Fruit fly (Drosophila melanogaster) whole organism, embryonic: ENCODE data around the gene KFase.
A peak's percentile ranks its signal among the peaks of the same experiment; 100 is the strongest.

Source experiments
- ATbp ChIP-seq: fragments of 200-800 bp; sonication (Bioruptor generic); optimal IDR thresholded peaks from 2 replicates; lab custom pipeline; 2017; ENCODE audit warnings: missing biosample characterization, mild to moderate bottlenecking, missing genetic modification characterization, missing genetic modification reagents
- Bgb ChIP-seq: fragments of 200-800 bp; sonication (Bioruptor generic); IDR thresholded peaks from 2 replicates; pipeline ENCODE4 v1.3.6; 2022; ENCODE audit warnings: missing biosample characterization, missing genetic modification characterization; ENCODE audit not compliant: partially characterized antibody
- C15 ChIP-seq: fragments of 200-800 bp; sonication (Bioruptor generic); IDR thresholded peaks from 3 replicates; pipeline ENCODE4 v1.3.6; 2022; ENCODE audit warnings: missing biosample characterization, missing genetic modification characterization
- CG10147 ChIP-seq: fragments of 200-800 bp; sonication (Bioruptor generic); optimal IDR thresholded peaks from 2 replicates; lab custom pipeline; 2019; ENCODE audit warnings: missing biosample characterization, mild to moderate bottlenecking, missing genetic modification characterization, moderate library complexity
- CG10267 ChIP-seq: fragments of 200-800 bp; sonication (Bioruptor generic); optimal IDR thresholded peaks from 2 replicates; lab custom pipeline; 2018; ENCODE audit warnings: missing biosample characterization, mild to moderate bottlenecking, missing genetic modification characterization, moderate library complexity
- CG11093 ChIP-seq: fragments of 200-800 bp; sonication (Bioruptor generic); IDR thresholded peaks from 3 replicates; pipeline ENCODE4 v1.3.6; 2022; ENCODE audit warnings: missing biosample characterization, missing genetic modification characterization
- CG11723 ChIP-seq: fragments of 200-800 bp; sonication (Bioruptor generic); optimal IDR thresholded peaks from 2 replicates; lab custom pipeline; 2017; ENCODE audit warnings: missing biosample characterization, mild to moderate bottlenecking, missing genetic modification characterization
- CG13123 ChIP-seq: fragments of 200-800 bp; sonication (Bioruptor generic); optimal IDR thresholded peaks from 2 replicates; lab custom pipeline; 2016; ENCODE audit warnings: missing biosample characterization, missing genetic modification characterization
- CG14050 ChIP-seq: fragments of 200-800 bp; sonication (Bioruptor generic); IDR thresholded peaks from 3 replicates; pipeline ENCODE4 v1.3.6; 2022; ENCODE audit warnings: missing biosample characterization, missing genetic modification characterization
- CG15696 ChIP-seq: fragments of 200-800 bp; sonication (Bioruptor generic); optimal IDR thresholded peaks from 2 replicates; lab custom pipeline; 2019; ENCODE audit warnings: missing biosample characterization, mild to moderate bottlenecking, missing genetic modification characterization, moderate library complexity
- CG1602 ChIP-seq: fragments of 200-800 bp; sonication (Bioruptor generic); optimal IDR thresholded peaks from 3 replicates; lab custom pipeline; 2016; ENCODE audit warnings: missing biosample characterization, missing genetic modification characterization
- CG16813 ChIP-seq: fragments of 200-800 bp; sonication (Bioruptor generic); IDR thresholded peaks from 3 replicates; pipeline ENCODE4 v1.3.6; 2022; ENCODE audit warnings: missing biosample characterization, missing genetic modification characterization; ENCODE audit not compliant: partially characterized antibody
- CG1832 ChIP-seq: fragments of 200-800 bp; sonication (Bioruptor generic); optimal IDR thresholded peaks from 2 replicates; lab custom pipeline; 2017; ENCODE audit warnings: missing biosample characterization, mild to moderate bottlenecking, missing genetic modification characterization, inconsistent platforms
- CG2120 ChIP-seq: fragments of 200-800 bp; sonication (Bioruptor generic); optimal IDR thresholded peaks from 3 replicates; lab custom pipeline; 2016; ENCODE audit warnings: missing biosample characterization, missing genetic modification characterization
- CG2712 ChIP-seq: fragments of 200-800 bp; optimal IDR thresholded peaks from 3 replicates; lab custom pipeline; 2019; ENCODE audit warnings: missing biosample characterization, mild to moderate bottlenecking, missing genetic modification characterization, moderate library complexity
- CG30020 ChIP-seq: fragments of 200-800 bp; optimal IDR thresholded peaks from 2 replicates; lab custom pipeline; 2019; ENCODE audit warnings: missing biosample characterization, mild to moderate bottlenecking, missing genetic modification characterization, moderate library complexity
- CG31441 ChIP-seq: fragments of 200-800 bp; sonication (Bioruptor generic); IDR thresholded peaks from 2 replicates; pipeline ENCODE4 v1.3.6; 2022; ENCODE audit warnings: missing biosample characterization, missing genetic modification characterization
- CG32532 ChIP-seq: fragments of 200-800 bp; sonication (Bioruptor generic); IDR thresholded peaks from 2 replicates; pipeline ENCODE4 v1.3.6; 2022; ENCODE audit warnings: missing biosample characterization, missing genetic modification characterization
- CG3407 ChIP-seq: fragments of 200-800 bp; sonication (Bioruptor generic); optimal IDR thresholded peaks from 2 replicates; lab custom pipeline; 2018; ENCODE audit warnings: missing biosample characterization, mild to moderate bottlenecking, missing genetic modification characterization
- CG4707 ChIP-seq: fragments of 200-800 bp; sonication (Bioruptor generic); optimal IDR thresholded peaks from 2 replicates; lab custom pipeline; 2018; ENCODE audit warnings: missing biosample characterization, mild to moderate bottlenecking, missing genetic modification characterization, moderate library complexity
- CG4730 ChIP-seq: fragments of 200-800 bp; sonication (Bioruptor generic); IDR thresholded peaks from 2 replicates; pipeline ENCODE4 v1.3.6; 2022; ENCODE audit warnings: missing biosample characterization, missing genetic modification characterization
- CG7357 ChIP-seq: fragments of 200-800 bp; sonication (Bioruptor generic); IDR thresholded peaks from 3 replicates; pipeline ENCODE4 v1.3.6; 2022; ENCODE audit warnings: missing biosample characterization, missing genetic modification characterization
- CG7786 ChIP-seq: fragments of 200-800 bp; sonication (Bioruptor generic); optimal IDR thresholded peaks from 2 replicates; lab custom pipeline; 2016; ENCODE audit warnings: missing biosample characterization, missing genetic modification characterization
- CG9876 ChIP-seq: fragments of 200-800 bp; sonication (Bioruptor generic); optimal IDR thresholded peaks from 2 replicates; lab custom pipeline; 2016; ENCODE audit warnings: missing biosample characterization, missing genetic modification characterization
- Chrac-16 ChIP-seq: fragments of 200-800 bp; sonication (Bioruptor generic); optimal IDR thresholded peaks from 3 replicates; lab custom pipeline; 2016; ENCODE audit warnings: missing biosample characterization, missing genetic modification characterization
- CoRest ChIP-seq: fragments of 200-800 bp; sonication (Bioruptor generic); optimal IDR thresholded peaks from 3 replicates; lab custom pipeline; 2018; ENCODE audit warnings: missing biosample characterization, mild to moderate bottlenecking, missing genetic modification characterization, moderate library complexity
- CrebB ChIP-seq: fragments of 200-800 bp; sonication (Bioruptor generic); optimal IDR thresholded peaks from 3 replicates; lab custom pipeline; 2018; ENCODE audit warnings: missing biosample characterization, mild to moderate bottlenecking, missing genetic modification characterization
- Drgx ChIP-seq: fragments of 200-800 bp; sonication (Bioruptor generic); IDR thresholded peaks from 2 replicates; pipeline ENCODE4 v1.3.6; 2022; ENCODE audit warnings: missing biosample characterization, missing genetic modification characterization
- Ets65A ChIP-seq: fragments of 200-800 bp; sonication (Bioruptor generic); peaks from one replicate; lab custom pipeline; 2016; ENCODE audit warnings: missing biosample characterization, missing genetic modification characterization
- Gug ChIP-seq: fragments of 200-800 bp; sonication (Bioruptor generic); IDR thresholded peaks from 4 replicates; pipeline ENCODE4 v1.3.6; 2022; ENCODE audit warnings: missing biosample characterization, missing genetic modification characterization
- H2.0 ChIP-seq: fragments of 200-800 bp; sonication (Bioruptor generic); IDR thresholded peaks from 2 replicates; pipeline ENCODE4 v1.3.6; 2022; ENCODE audit warnings: missing biosample characterization, missing genetic modification characterization
- HHEX ChIP-seq: fragments of 200-800 bp; sonication (Bioruptor generic); optimal IDR thresholded peaks from 3 replicates; lab custom pipeline; 2017; ENCODE audit warnings: missing biosample characterization, mild to moderate bottlenecking, missing genetic modification characterization, missing genetic modification reagents
- Hand ChIP-seq: fragments of 200-800 bp; sonication (Bioruptor generic); optimal IDR thresholded peaks from 2 replicates; lab custom pipeline; 2017; ENCODE audit warnings: mild to moderate bottlenecking, missing biosample characterization, missing genetic modification reagents, missing genetic modification characterization
- HmgZ ChIP-seq: fragments of 200-800 bp; sonication (Bioruptor generic); optimal IDR thresholded peaks from 2 replicates; lab custom pipeline; 2018; ENCODE audit warnings: missing biosample characterization, mild to moderate bottlenecking, missing genetic modification characterization
- Jarid2 ChIP-seq: fragments of 200-800 bp; sonication (Bioruptor generic); optimal IDR thresholded peaks from 3 replicates; lab custom pipeline; 2017; ENCODE audit warnings: mild to moderate bottlenecking, missing biosample characterization, missing genetic modification reagents, missing genetic modification characterization
- Lim3 ChIP-seq: fragments of 200-800 bp; sonication (Bioruptor generic); IDR thresholded peaks from 2 replicates; pipeline ENCODE4 v1.3.6; 2022; ENCODE audit warnings: missing biosample characterization, missing genetic modification characterization
- NFAT ChIP-seq: fragments of 200-800 bp; sonication (Bioruptor generic); IDR thresholded peaks from 2 replicates; pipeline ENCODE4 v1.3.6; 2022; ENCODE audit warnings: missing biosample characterization, missing genetic modification characterization
- Neu2 ChIP-seq: fragments of 200-800 bp; sonication (Bioruptor generic); optimal IDR thresholded peaks from 3 replicates; lab custom pipeline; 2016; ENCODE audit warnings: missing biosample characterization, missing genetic modification characterization, borderline replicate concordance
- Ptx1 ChIP-seq: fragments of 200-800 bp; sonication (Bioruptor generic); IDR thresholded peaks from 2 replicates; pipeline ENCODE4 v1.3.6; 2022; ENCODE audit warnings: missing biosample characterization, missing genetic modification characterization
- Ravus ChIP-seq: fragments of 200-800 bp; sonication (Bioruptor generic); IDR thresholded peaks from 2 replicates; pipeline ENCODE4 v1.3.6; 2022; ENCODE audit warnings: missing biosample characterization, missing genetic modification characterization
- Rx ChIP-seq: fragments of 200-800 bp; sonication (Bioruptor generic); IDR thresholded peaks from 2 replicates; pipeline ENCODE4 v1.3.6; 2022; ENCODE audit warnings: missing biosample characterization, missing genetic modification characterization
- Scr ChIP-seq: fragments of 200-800 bp; sonication (Bioruptor generic); IDR thresholded peaks from 2 replicates; pipeline ENCODE4 v1.3.6; 2022; ENCODE audit warnings: missing biosample characterization, missing genetic modification characterization; ENCODE audit not compliant: partially characterized antibody
- Sry-δ ChIP-seq: fragments of 200-800 bp; sonication (Bioruptor generic); optimal IDR thresholded peaks from 2 replicates; lab custom pipeline; 2016; ENCODE audit warnings: missing biosample characterization, missing genetic modification characterization
- TFAM ChIP-seq: fragments of 200-800 bp; sonication (Bioruptor generic); optimal IDR thresholded peaks from 2 replicates; lab custom pipeline; 2017; ENCODE audit warnings: missing biosample characterization, missing genetic modification characterization, inconsistent platforms
- bigmax ChIP-seq: fragments of 200-800 bp; sonication (Bioruptor generic); optimal IDR thresholded peaks from 2 replicates; lab custom pipeline; 2018; ENCODE audit warnings: missing biosample characterization, mild to moderate bottlenecking, missing genetic modification characterization
- gcm2 ChIP-seq: fragments of 200-800 bp; sonication (Bioruptor generic); optimal IDR thresholded peaks from 2 replicates; lab custom pipeline; 2016; ENCODE audit warnings: missing biosample characterization, missing genetic modification characterization
- gt ChIP-seq: fragments of 200-800 bp; sonication (Bioruptor generic); IDR thresholded peaks from 2 replicates; pipeline ENCODE4 v1.3.6; 2022; ENCODE audit warnings: missing biosample characterization, missing genetic modification characterization
- pho ChIP-seq: fragments of 200-800 bp; sonication (Bioruptor generic); optimal IDR thresholded peaks from 2 replicates; lab custom pipeline; 2016; ENCODE audit warnings: missing biosample characterization, missing genetic modification characterization
- pita ChIP-seq: fragments of 200-800 bp; sonication (Bioruptor generic); optimal IDR thresholded peaks from 2 replicates; lab custom pipeline; 2017; ENCODE audit warnings: missing biosample characterization, mild to moderate bottlenecking, missing genetic modification characterization
- sens ChIP-seq: fragments of 200-800 bp; sonication (Bioruptor generic); peaks from one replicate; lab custom pipeline; 2016; ENCODE audit warnings: missing biosample characterization, missing genetic modification characterization
- sens-2 ChIP-seq: fragments of 200-800 bp; sonication (Bioruptor generic); IDR thresholded peaks from 2 replicates; pipeline ENCODE4 v1.3.6; 2022; ENCODE audit warnings: missing biosample characterization, missing genetic modification characterization
- slbo ChIP-seq: fragments of 200-800 bp; sonication (Bioruptor generic); IDR thresholded peaks from 2 replicates; pipeline ENCODE4 v1.3.6; 2022; ENCODE audit warnings: missing biosample characterization, missing genetic modification characterization
- sr ChIP-seq: fragments of 200-800 bp; sonication (Bioruptor generic); IDR thresholded peaks from 3 replicates; pipeline ENCODE4 v1.3.6; 2022; ENCODE audit warnings: missing biosample characterization, missing genetic modification characterization
- stc ChIP-seq: fragments of 200-800 bp; sonication (Bioruptor generic); IDR thresholded peaks from 2 replicates; pipeline ENCODE4 v1.3.6; 2022; ENCODE audit warnings: missing biosample characterization, missing genetic modification characterization

KFase gene

dm6 chr2L:6449753-6450152 is 38.8 kb downstream of the KFase start (continued):
- TF ChIP-seq CG9876 (no peak), CoRest (tag; lab: Kevin White, UChicago) (no peak), sens (GFP tag; lab: Kevin White, UChicago) (peak; percentile 26), CG11723 (GFP tag; lab: Kevin White, UChicago) (no peak), Scr (GFP tag; lab: Robert Waterston, UW) (no peak), H2.0 (no peak), CG11093 (GFP tag; lab: Robert Waterston, UW) (no peak), gcm2 (no peak), Drgx (no peak), CG14050 (GFP tag; lab: Robert Waterston, UW) (no peak), TFAM (GFP tag; lab: Kevin White, UChicago) (no peak), Ets65A (GFP tag; lab: Kevin White, UChicago) (peak; percentile 89), CG3407 (GFP tag; lab: Kevin White, UChicago) (no peak), Bgb (0 out of 2 replicates have a peak, but pooled peaks have one; percentile 10), pho (GFP tag; lab: Kevin White, UChicago) (no peak), CG4730 (GFP tag; lab: Robert Waterston, UW) (no peak), CG32532 (GFP tag; lab: Robert Waterston, UW) (no peak), C15 (GFP tag; lab: Robert Waterston, UW) (no peak), Jarid2 (GFP tag; lab: Kevin White, UChicago) (no peak), Sry-δ (GFP tag; lab: Kevin White, UChicago) (no peak), sens-2 (no peak), CG7786 (no peak), CG31441 (no peak), CG4707 (GFP tag; lab: Kevin White, UChicago) (no peak), CG10147 (GFP tag; lab: Kevin White, UChicago) (no peak), pita (GFP tag; lab: Kevin White, UChicago) (no peak), slbo (GFP tag; lab: Robert Waterston, UW) (no peak), ATbp (no peak), CG1832 (GFP tag; lab: Kevin White, UChicago) (no peak)

dm6 chr2L:6448334-6448703 is 40.2 kb downstream of the KFase start, which contains the start of gene Acox3:
Acox3 (minus strand) TSS chr2L:6448403.
- TF ChIP-seq stc (GFP tag; lab: Robert Waterston, UW) (no peak), CG30020 (peak; percentile 1), Rx (GFP tag; lab: Robert Waterston, UW) (no peak), Hand (GFP tag; lab: Kevin White, UChicago) (no peak), CG13123 (GFP tag; lab: Kevin White, UChicago) (no peak), bigmax (GFP tag; lab: Kevin White, UChicago) (no peak), CG1602 (GFP tag; lab: Kevin White, UChicago) (no peak), Chrac-16 (no peak), CG11093 (GFP tag; lab: Robert Waterston, UW) (no peak), gt (GFP tag; lab: Robert Waterston, UW) (no peak), HmgZ (tag; lab: Kevin White, UChicago) (no peak), Ptx1 (GFP tag; lab: Robert Waterston, UW) (no peak), Neu2 (GFP tag; lab: Kevin White, UChicago) (no peak), sens (GFP tag; lab: Kevin White, UChicago) (peak; percentile 41), CG15696 (no peak), sr (GFP tag; lab: Robert Waterston, UW) (no peak), CG16813 (GFP tag; lab: Robert Waterston, UW) (no peak), HHEX (GFP tag; lab: Kevin White, UChicago) (no peak), NFAT (GFP tag; lab: Robert Waterston, UW) (no peak), CG7357 (GFP tag; lab: Robert Waterston, UW) (no peak), CG2120 (no peak), CrebB (tag; lab: Kevin White, UChicago) (no peak), CG7786 (no peak), Lim3 (GFP tag; lab: Robert Waterston, UW) (no peak), Gug (GFP tag; lab: Robert Waterston, UW) (no peak), CG2712 (tag; lab: Kevin White, UChicago) (no peak), CG10267 (tag; lab: Kevin White, UChicago) (peak; percentile 39), Ravus (GFP tag; lab: Robert Waterston, UW) (no peak)
